Fruit fly (Drosophila melanogaster): Measurements from ENCODE around the gene CG15025.

The CG15025 gene

dm6 chr3R:19460409-19461217 is 30.3 kb downstream of the CG15025 start, which contains the start of gene Dys (continued):
- TF ChIP-seq CG10959 (GFP tag; IDR thresholded peaks at IDR 0.05) = peak; percentile 74
- TF ChIP-seq Fer1 (GFP tag; optimal IDR thresholded peaks at IDR 0.05) = peak; percentile 87
- peak; percentile 86 for TF ChIP-seq rib (GFP tag; IDR thresholded peaks at IDR 0.05)
- no peak for TF ChIP-seq BEAF-32 (GFP tag; optimal IDR thresholded peaks at IDR 0.05)
- no peak; the same call in 1 of the 2 replicates for TF ChIP-seq CG3847 (GFP tag; IDR thresholded peaks at IDR 0.05)
- peak; percentile 85 for TF ChIP-seq dysf (GFP tag; IDR thresholded peaks at IDR 0.05)
- peak; percentile 85 for TF ChIP-seq CG6689 (GFP tag; IDR thresholded peaks at IDR 0.05)
- no peak for TF ChIP-seq Stat92E (GFP tag; optimal IDR thresholded peaks at IDR 0.05)
- peak; percentile 68 for TF ChIP-seq shn (GFP tag; optimal IDR thresholded peaks at IDR 0.05)
- peak; percentile 71 for TF ChIP-seq danr (GFP tag; IDR thresholded peaks at IDR 0.05)
- TF ChIP-seq zen (tag; optimal IDR thresholded peaks at IDR 0.05) = peak; percentile 83
- TF ChIP-seq CG31224 (GFP tag; IDR thresholded peaks at IDR 0.05) = peak; percentile 81
- peak; percentile 84 for TF ChIP-seq croc (GFP tag; conservative IDR thresholded peaks at IDR 0.05)
- no peak for TF ChIP-seq otp (GFP tag; IDR thresholded peaks at IDR 0.05)
- peak; percentile 47 for TF ChIP-seq emc (GFP tag; optimal IDR thresholded peaks at IDR 0.05)
- TF ChIP-seq az2 (GFP tag; optimal IDR thresholded peaks at IDR 0.05) = peak; percentile 88
- TF ChIP-seq Hand (GFP tag; optimal IDR thresholded peaks at IDR 0.05) = peak; percentile 74
- TF ChIP-seq NC2β (GFP tag; optimal IDR thresholded peaks at IDR 0.05) = peak; percentile 75
- TF ChIP-seq H2.0 (GFP tag; IDR thresholded peaks at IDR 0.05) = peak; percentile 84
- TF ChIP-seq eve (GFP tag; optimal IDR thresholded peaks at IDR 0.05) = peak in 1 of 2 experiments; percentile 59
- TF ChIP-seq dati (GFP tag; IDR thresholded peaks at IDR 0.05) = 0 out of 2 replicates have a peak, but pooled peaks have one; percentile 4
- peak; percentile 82; the same call in 1 of the 2 replicates for TF ChIP-seq CG17328 (GFP tag; IDR thresholded peaks at IDR 0.05)
- TF ChIP-seq tio (GFP tag; optimal IDR thresholded peaks at IDR 0.05) = peak; percentile 68
- TF ChIP-seq Optix (GFP tag; IDR thresholded peaks at IDR 0.05) = no peak
- TF ChIP-seq CG17385 (GFP tag; optimal IDR thresholded peaks at IDR 0.05) = peak; percentile 78
- no peak for TF ChIP-seq knrl (GFP tag; IDR thresholded peaks at IDR 0.05; ENCODE audit: partially characterized antibody)
- peak; percentile 93 for TF ChIP-seq nmo (GFP tag; optimal IDR thresholded peaks at IDR 0.05)
- peak; percentile 84 for TF ChIP-seq CG1602 (GFP tag; optimal IDR thresholded peaks at IDR 0.05)
- peak; percentile 92 for TF ChIP-seq CG11504 (tag; optimal IDR thresholded peaks at IDR 0.05)
- TF ChIP-seq CG17568 (GFP tag; optimal IDR thresholded peaks at IDR 0.05) = peak; percentile 59
- TF ChIP-seq CG10209 (GFP tag; optimal IDR thresholded peaks at IDR 0.05) = peak; percentile 89
- TF ChIP-seq CG2889 (GFP tag; IDR thresholded peaks at IDR 0.05) = peak; percentile 81
- TF ChIP-seq gce (GFP tag; IDR thresholded peaks at IDR 0.05) = no peak
- TF ChIP-seq cg (GFP tag; optimal IDR thresholded peaks at IDR 0.05) = no peak
- peak; percentile 84 for TF ChIP-seq Hr3 (GFP tag; optimal IDR thresholded peaks at IDR 0.05)
- 0 out of 2 replicates have a peak, but pooled peaks have one; percentile 29 for TF ChIP-seq CG4360 (GFP tag; IDR thresholded peaks at IDR 0.05)
- peak; percentile 50 for TF ChIP-seq CG2202 (tag; optimal IDR thresholded peaks at IDR 0.05)
- TF ChIP-seq Bgb (GFP tag; IDR thresholded peaks at IDR 0.05; ENCODE audit: partially characterized antibody) = no peak
- no peak for TF ChIP-seq CG4328 (GFP tag; optimal IDR thresholded peaks at IDR 0.05)
- peak; percentile 91 for TF ChIP-seq grau (tag; optimal IDR thresholded peaks at IDR 0.05)
- no peak; the same call in 1 of the 2 replicates for TF ChIP-seq ro (GFP tag; IDR thresholded peaks at IDR 0.05)
- TF ChIP-seq hbn (GFP tag; IDR thresholded peaks at IDR 0.05; ENCODE audit: partially characterized antibody) = no peak
- peak; percentile 90 for TF ChIP-seq CG18262 (tag; optimal IDR thresholded peaks at IDR 0.05)
- peak; percentile 82 for TF ChIP-seq kay (GFP tag; optimal IDR thresholded peaks at IDR 0.05)
- no peak for TF ChIP-seq CG7271 (tag; optimal IDR thresholded peaks at IDR 0.05)
- TF ChIP-seq CG9817 (tag; optimal IDR thresholded peaks at IDR 0.05) = peak; percentile 84
- peak; percentile 77 for TF ChIP-seq onecut (GFP tag; IDR thresholded peaks at IDR 0.05)
- TF ChIP-seq tin (GFP tag; optimal IDR thresholded peaks at IDR 0.05) = peak; percentile 80
- peak; percentile 67 for TF ChIP-seq Atf-2 (GFP tag; optimal IDR thresholded peaks at IDR 0.05)

All from whole organism, embryonic.